Worm (Caenorhabditis elegans): ENCODE results near the gene F17E9.5.

Gene F17E9.5

ce11 chrIV:8382695-8383094 lies 37.1 kb downstream of the F17E9.5 start, which contains the start of gene D2096.9:
TSS of gene D2096.9 (minus strand) at chrIV:8382795.
- no peak for TF ChIP-seq snpc-4 (GFP tag; optimal IDR thresholded peaks at IDR 0.05)
- TF ChIP-seq snpc-4 (tag; optimal IDR thresholded peaks at IDR 0.05) = no peak
- no peak for TF ChIP-seq ceh-58 (GFP tag; IDR thresholded peaks at IDR 0.05)
- no peak for TF ChIP-seq ztf-6 (GFP tag; IDR thresholded peaks at IDR 0.05)
- no peak for TF ChIP-seq K12H6.12 (tag; optimal IDR thresholded peaks at IDR 0.05)
- TF ChIP-seq unc-130 (GFP tag; optimal IDR thresholded peaks at IDR 0.05) = no peak
- no peak for TF ChIP-seq F39B2.1 (GFP tag; IDR thresholded peaks at IDR 0.05)
- TF ChIP-seq C06A6.2 (GFP tag; conservative IDR thresholded peaks at IDR 0.05) = no peak
- no peak for TF ChIP-seq ztf-28 (GFP tag; IDR thresholded peaks at IDR 0.05)
- no peak for TF ChIP-seq nfya-2 (GFP tag; IDR thresholded peaks at IDR 0.05)
- no peak for TF ChIP-seq K11D2.4 (GFP tag; IDR thresholded peaks at IDR 0.05)
- TF ChIP-seq ztf-3 (GFP tag; optimal IDR thresholded peaks at IDR 0.05) = no peak
- TF ChIP-seq hmg-20 (GFP tag; IDR thresholded peaks at IDR 0.05) = no peak
- no peak for TF ChIP-seq lsy-27 (tag; optimal IDR thresholded peaks at IDR 0.05; ENCODE audit: borderline replicate concordance, insufficient read depth)
- no peak for TF ChIP-seq nhr-90 (tag; optimal IDR thresholded peaks at IDR 0.05)
- no peak for TF ChIP-seq Y79H2A.3 (GFP tag; conservative IDR thresholded peaks at IDR 0.05)
- no peak for TF ChIP-seq let-526 (GFP tag; IDR thresholded peaks at IDR 0.05)
- TF ChIP-seq T26A5.8 (tag; optimal IDR thresholded peaks at IDR 0.05) = no peak

DNA sequence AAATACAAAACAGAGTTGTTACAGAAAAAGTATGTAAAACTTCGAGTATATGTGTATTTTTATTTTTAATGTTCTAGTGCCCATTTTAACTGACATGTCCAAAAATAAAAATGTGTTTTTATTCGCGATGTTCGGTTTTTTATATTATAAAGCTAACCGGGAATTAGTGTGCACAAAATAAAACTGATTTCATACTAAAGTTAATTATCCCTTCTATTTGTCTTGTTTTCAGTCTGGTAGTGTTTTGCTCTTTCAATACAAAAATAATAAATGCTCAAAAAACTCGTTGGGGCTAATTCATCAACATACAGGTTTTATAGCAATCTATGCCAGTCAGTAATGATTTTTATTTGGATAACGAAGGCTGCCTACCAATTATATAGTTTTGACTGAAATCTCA lies 39.1 kb downstream of the F17E9.5 start:
- TF ChIP-seq ztf-3 (GFP tag; optimal IDR thresholded peaks at IDR 0.05) = no peak
- TF ChIP-seq lag-1 (GFP tag; IDR thresholded peaks at IDR 0.05) = no peak
- TF ChIP-seq mcd-1 (GFP tag; IDR thresholded peaks at IDR 0.05) = no peak
- no peak for TF ChIP-seq Y53F4B.3 (GFP tag; IDR thresholded peaks at IDR 0.05)
- no peak for TF ChIP-seq F10E7.11 (tag; optimal IDR thresholded peaks at IDR 0.05)
- no peak for TF ChIP-seq aptf-3 (GFP tag; IDR thresholded peaks at IDR 0.05)
- no peak for TF ChIP-seq fkh-3 (tag; optimal IDR thresholded peaks at IDR 0.05)
- TF ChIP-seq nhr-120 (GFP tag; IDR thresholded peaks at IDR 0.05) = no peak
- TF ChIP-seq ceh-27 (GFP tag; optimal IDR thresholded peaks at IDR 0.05) = no peak
- no peak for TF ChIP-seq ztf-25 (GFP tag; IDR thresholded peaks at IDR 0.05)
- no peak for TF ChIP-seq Y79H2A.3 (GFP tag; conservative IDR thresholded peaks at IDR 0.05)
- no peak for TF ChIP-seq rec-8 (tag; optimal IDR thresholded peaks at IDR 0.05)
- no peak for TF ChIP-seq hlh-26 (GFP tag; conservative IDR thresholded peaks at IDR 0.05)
- TF ChIP-seq let-607 (tag; optimal IDR thresholded peaks at IDR 0.05) = no peak
- no peak for TF ChIP-seq F37B4.10 (GFP tag; IDR thresholded peaks at IDR 0.05)
- TF ChIP-seq F52B5.7 (tag; optimal IDR thresholded peaks at IDR 0.05) = no peak
- TF ChIP-seq tbx-9 (tag; optimal IDR thresholded peaks at IDR 0.05; ENCODE audit: borderline replicate concordance) = no peak
- no peak for TF ChIP-seq madf-10 (tag; optimal IDR thresholded peaks at IDR 0.05)

ce11 chrIV:8385662-8386061 lies 40.0 kb downstream of the F17E9.5 start:
- TF ChIP-seq hmg-1.2 (GFP tag; IDR thresholded peaks at IDR 0.05) (no peak), lag-1 (GFP tag; IDR thresholded peaks at IDR 0.05) (no peak), ccch-3 (GFP tag; optimal IDR thresholded peaks at IDR 0.05) (no peak), dox-1 (GFP tag; IDR thresholded peaks at IDR 0.05) (no peak), akir-1 (GFP tag; optimal IDR thresholded peaks at IDR 0.05) (no peak), pha-4 (tag; optimal IDR thresholded peaks at IDR 0.05) (no peak), nfyb-1 (GFP tag; IDR thresholded peaks at IDR 0.05) (no peak), zfh-2 (GFP tag; conservative IDR thresholded peaks at IDR 0.05) (no peak), somi-1 (GFP tag; optimal IDR thresholded peaks at IDR 0.05) (no peak), F57C9.4 (tag; optimal IDR thresholded peaks at IDR 0.05) (no peak), egl-18 (GFP tag; IDR thresholded peaks at IDR 0.05) (no peak), B0336.3 (GFP tag; IDR thresholded peaks at IDR 0.05) (no peak), rpc-1 (optimal IDR thresholded peaks at IDR 0.05) (no peak), rpc-1 (tag; optimal IDR thresholded peaks at IDR 0.05) (no peak), sdz-38 (tag; optimal IDR thresholded peaks at IDR 0.05) (no peak), hsf-1 (GFP tag; IDR thresholded peaks at IDR 0.05) (no peak)
